Fruit fly (Drosophila melanogaster) whole organism, embryonic: ENCODE data around the gene CBP.

Experiments used
- Aef1 ChIP-seq: fragments of 200-800 bp; sonication (Bioruptor generic); IDR thresholded peaks from 3 replicates; pipeline ENCODE4 v1.3.6; 2022; ENCODE audit warnings: missing biosample characterization, missing genetic modification characterization
- Bteb2 ChIP-seq: fragments of 200-800 bp; sonication (Bioruptor generic); optimal IDR thresholded peaks from 2 replicates; lab custom pipeline; 2016; ENCODE audit warnings: missing biosample characterization, missing genetic modification characterization
- CG10543 ChIP-seq: fragments of 200-800 bp; sonication (Bioruptor generic); optimal IDR thresholded peaks from 3 replicates; lab custom pipeline; 2017; ENCODE audit warnings: missing biosample characterization, mild to moderate bottlenecking, missing genetic modification characterization, moderate library complexity
- CG11093 ChIP-seq: fragments of 200-800 bp; sonication (Bioruptor generic); IDR thresholded peaks from 3 replicates; pipeline ENCODE4 v1.3.6; 2022; ENCODE audit warnings: missing biosample characterization, missing genetic modification characterization
- CG12659 ChIP-seq: fragments of 200-800 bp; sonication (Bioruptor generic); optimal IDR thresholded peaks from 3 replicates; lab custom pipeline; 2017; ENCODE audit warnings: mild to moderate bottlenecking, missing biosample characterization, missing genetic modification reagents, missing genetic modification characterization
- CG13287 ChIP-seq: fragments of 200-800 bp; sonication (Bioruptor generic); IDR thresholded peaks from 2 replicates; pipeline ENCODE4 v1.3.6; 2022; ENCODE audit warnings: missing biosample characterization, missing genetic modification characterization; ENCODE audit not compliant: partially characterized antibody
- CG14014 ChIP-seq: fragments of 200-800 bp; sonication (Bioruptor generic); IDR thresholded peaks from 2 replicates; pipeline ENCODE4 v1.3.6; 2022; ENCODE audit warnings: missing biosample characterization, missing genetic modification characterization
- CG15011 ChIP-seq: fragments of 200-800 bp; sonication (Bioruptor generic); optimal IDR thresholded peaks from 3 replicates; lab custom pipeline; 2018; ENCODE audit warnings: missing biosample characterization, mild to moderate bottlenecking, missing genetic modification characterization
- CG15479 ChIP-seq: fragments of 200-800 bp; sonication (Bioruptor generic); optimal IDR thresholded peaks from 3 replicates; lab custom pipeline; 2019; ENCODE audit warnings: missing biosample characterization, mild to moderate bottlenecking, missing genetic modification characterization, moderate library complexity
- CG15696 ChIP-seq: fragments of 200-800 bp; sonication (Bioruptor generic); optimal IDR thresholded peaks from 2 replicates; lab custom pipeline; 2019; ENCODE audit warnings: missing biosample characterization, mild to moderate bottlenecking, missing genetic modification characterization, moderate library complexity
- CG17385 ChIP-seq: fragments of 200-800 bp; sonication (Bioruptor generic); optimal IDR thresholded peaks from 3 replicates; lab custom pipeline; 2018; ENCODE audit warnings: missing biosample characterization, mild to moderate bottlenecking, missing genetic modification characterization
- CG18476 ChIP-seq: fragments of 200-800 bp; sonication (Bioruptor generic); optimal IDR thresholded peaks from 2 replicates; lab custom pipeline; 2016; ENCODE audit warnings: missing biosample characterization, mild to moderate bottlenecking, missing genetic modification characterization
- CG2199 ChIP-seq: fragments of 200-800 bp; sonication (Bioruptor generic); IDR thresholded peaks from 3 replicates; pipeline ENCODE4 v1.3.6; 2022; ENCODE audit warnings: missing biosample characterization, missing genetic modification characterization
- CG2678 ChIP-seq: fragments of 200-800 bp; sonication (Bioruptor generic); optimal IDR thresholded peaks from 3 replicates; lab custom pipeline; 2019; ENCODE audit warnings: missing biosample characterization, mild to moderate bottlenecking, missing genetic modification characterization, moderate library complexity
- CG3407 ChIP-seq: fragments of 200-800 bp; sonication (Bioruptor generic); optimal IDR thresholded peaks from 2 replicates; lab custom pipeline; 2018; ENCODE audit warnings: missing biosample characterization, mild to moderate bottlenecking, missing genetic modification characterization
- CG3995 ChIP-seq: fragments of 200-800 bp; sonication (Bioruptor generic); optimal IDR thresholded peaks from 3 replicates; lab custom pipeline; 2016; ENCODE audit warnings: missing biosample characterization, missing genetic modification characterization
- CG4282 ChIP-seq: fragments of 200-800 bp; sonication (Bioruptor generic); optimal IDR thresholded peaks from 2 replicates; lab custom pipeline; 2016; ENCODE audit warnings: missing biosample characterization, missing genetic modification characterization
- CG4424 ChIP-seq: fragments of 200-800 bp; sonication (Bioruptor generic); optimal IDR thresholded peaks from 3 replicates; lab custom pipeline; 2016; ENCODE audit warnings: missing biosample characterization, missing genetic modification characterization
- CG6654 ChIP-seq: fragments of 200-800 bp; sonication (Bioruptor generic); optimal IDR thresholded peaks from 2 replicates; lab custom pipeline; 2017; ENCODE audit warnings: missing biosample characterization, mild to moderate bottlenecking, missing genetic modification characterization
- CG6683 ChIP-seq: fragments of 200-800 bp; sonication (Bioruptor generic); optimal IDR thresholded peaks from 2 replicates; lab custom pipeline; 2017; ENCODE audit warnings: missing biosample characterization, mild to moderate bottlenecking, missing genetic modification characterization, missing genetic modification reagents
- CG6765 ChIP-seq: fragments of 200-800 bp; sonication (Bioruptor generic); optimal IDR thresholded peaks from 3 replicates; lab custom pipeline; 2017; ENCODE audit warnings: missing biosample characterization, mild to moderate bottlenecking, missing genetic modification characterization
- CG6791 ChIP-seq: fragments of 200-800 bp; sonication (Bioruptor generic); IDR thresholded peaks from 3 replicates; pipeline ENCODE4 v1.3.6; 2022; ENCODE audit warnings: missing biosample characterization, missing genetic modification characterization; ENCODE audit not compliant: partially characterized antibody
- CG7556 ChIP-seq: fragments of 200-800 bp; sonication (Bioruptor generic); optimal IDR thresholded peaks from 2 replicates; lab custom pipeline; 2017; ENCODE audit warnings: missing biosample characterization, mild to moderate bottlenecking, missing genetic modification characterization
- CG8388 ChIP-seq: fragments of 200-800 bp; sonication (Bioruptor generic); optimal IDR thresholded peaks from 2 replicates; lab custom pipeline; 2019; ENCODE audit warnings: missing biosample characterization, mild to moderate bottlenecking, missing genetic modification characterization, moderate library complexity
- Chrac-16 ChIP-seq: fragments of 200-800 bp; sonication (Bioruptor generic); optimal IDR thresholded peaks from 3 replicates; lab custom pipeline; 2016; ENCODE audit warnings: missing biosample characterization, missing genetic modification characterization
- D19A ChIP-seq: fragments of 200-800 bp; optimal IDR thresholded peaks from 3 replicates; lab custom pipeline; 2019; ENCODE audit warnings: missing biosample characterization, mild to moderate bottlenecking, missing genetic modification characterization, moderate library complexity
- Drgx ChIP-seq: fragments of 200-800 bp; sonication (Bioruptor generic); IDR thresholded peaks from 2 replicates; pipeline ENCODE4 v1.3.6; 2022; ENCODE audit warnings: missing biosample characterization, missing genetic modification characterization
- Fer2 ChIP-seq: fragments of 200-800 bp; sonication (Bioruptor generic); optimal IDR thresholded peaks from 2 replicates; lab custom pipeline; 2018; ENCODE audit warnings: missing biosample characterization, mild to moderate bottlenecking, missing genetic modification characterization, moderate library complexity
- HLH54F ChIP-seq: fragments of 200-800 bp; sonication (Bioruptor generic); optimal IDR thresholded peaks from 3 replicates; lab custom pipeline; 2016; ENCODE audit warnings: missing biosample characterization, missing genetic modification characterization
- Hey ChIP-seq: fragments of 200-800 bp; sonication (Bioruptor generic); optimal IDR thresholded peaks from 3 replicates; lab custom pipeline; 2018; ENCODE audit warnings: missing biosample characterization, mild to moderate bottlenecking, missing genetic modification characterization
- MTF-1 ChIP-seq: fragments of 200-800 bp; sonication (Bioruptor generic); optimal IDR thresholded peaks from 2 replicates; lab custom pipeline; 2018; ENCODE audit warnings: missing biosample characterization, mild to moderate bottlenecking, missing genetic modification characterization, borderline replicate concordance
- NK7.1 ChIP-seq: fragments of 200-800 bp; sonication (Bioruptor generic); optimal IDR thresholded peaks from 3 replicates; lab custom pipeline; 2016; ENCODE audit warnings: missing biosample characterization, missing genetic modification characterization
- Oaz ChIP-seq: fragments of 200-800 bp; sonication (Bioruptor generic); IDR thresholded peaks from 2 replicates; pipeline ENCODE4 v1.3.6; 2022; ENCODE audit warnings: missing biosample characterization, missing genetic modification characterization
- PHDP ChIP-seq: fragments of 200-800 bp; sonication (Bioruptor generic); optimal IDR thresholded peaks from 3 replicates; lab custom pipeline; 2018; ENCODE audit warnings: missing biosample characterization, mild to moderate bottlenecking, missing genetic modification characterization, moderate library complexity
- Rx ChIP-seq: fragments of 200-800 bp; sonication (Bioruptor generic); IDR thresholded peaks from 2 replicates; pipeline ENCODE4 v1.3.6; 2022; ENCODE audit warnings: missing biosample characterization, missing genetic modification characterization
- Side ChIP-seq: fragments of 200-800 bp; sonication (Bioruptor generic); optimal IDR thresholded peaks from 2 replicates; lab custom pipeline; 2016; ENCODE audit warnings: missing biosample characterization, missing genetic modification characterization
- bab2 ChIP-seq: fragments of 200-800 bp; sonication (Bioruptor generic); optimal IDR thresholded peaks from 2 replicates; lab custom pipeline; 2016; ENCODE audit warnings: missing biosample characterization, missing genetic modification characterization
- btn ChIP-seq: fragments of 200-800 bp; sonication (Bioruptor generic); optimal IDR thresholded peaks from 2 replicates; lab custom pipeline; 2016; ENCODE audit warnings: missing biosample characterization, missing genetic modification characterization
- crc ChIP-seq: fragments of 200-800 bp; sonication (Bioruptor generic); optimal IDR thresholded peaks from 2 replicates; lab custom pipeline; 2016; ENCODE audit warnings: missing biosample characterization, missing genetic modification characterization
- crol ChIP-seq: fragments of 200-800 bp; sonication (Bioruptor generic); IDR thresholded peaks from 2 replicates; pipeline ENCODE4 v1.3.6; 2022; ENCODE audit warnings: missing biosample characterization, missing genetic modification characterization
- disco-r ChIP-seq: fragments of 200-800 bp; sonication (Bioruptor generic); optimal IDR thresholded peaks from 2 replicates; lab custom pipeline; 2016; ENCODE audit warnings: missing biosample characterization, missing genetic modification characterization
- esg ChIP-seq: fragments of 200-800 bp; sonication (Bioruptor generic); conservative IDR thresholded peaks from 2 replicates; pipeline ENCODE4 v1.3.6; 2022; ENCODE audit warnings: missing biosample characterization, missing genetic modification characterization
- eyg ChIP-seq: fragments of 200-800 bp; sonication (Bioruptor generic); optimal IDR thresholded peaks from 3 replicates; lab custom pipeline; 2016; ENCODE audit warnings: missing biosample characterization, missing genetic modification characterization
- kah ChIP-seq: fragments of 200-800 bp; sonication (Bioruptor generic); optimal IDR thresholded peaks from 2 replicates; lab custom pipeline; 2018; ENCODE audit warnings: missing biosample characterization, mild to moderate bottlenecking, missing genetic modification characterization
- p53 ChIP-seq: fragments of 200-800 bp; sonication (Bioruptor generic); optimal IDR thresholded peaks from 2 replicates; lab custom pipeline; 2016; ENCODE audit warnings: missing biosample characterization, missing genetic modification characterization
- ro ChIP-seq: fragments of 200-800 bp; sonication (Bioruptor generic); IDR thresholded peaks from 2 replicates; pipeline ENCODE4 v1.3.6; 2022; ENCODE audit warnings: missing biosample characterization, missing genetic modification characterization
- sug ChIP-seq: fragments of 200-800 bp; optimal IDR thresholded peaks from 2 replicates; lab custom pipeline; 2019; ENCODE audit warnings: missing biosample characterization, mild to moderate bottlenecking, missing genetic modification characterization, moderate library complexity
- tgo ChIP-seq: fragments of 200-800 bp; sonication (Bioruptor generic); IDR thresholded peaks from 3 replicates; pipeline ENCODE4 v1.3.6; 2022; ENCODE audit warnings: missing biosample characterization, missing genetic modification characterization
- tin ChIP-seq: fragments of 200-800 bp; sonication (Bioruptor generic); optimal IDR thresholded peaks from 3 replicates; lab custom pipeline; 2016; ENCODE audit warnings: missing biosample characterization, missing genetic modification characterization
- usp ChIP-seq: fragments of >200 bp; optimal IDR thresholded peaks from 2 replicates; lab custom pipeline; 2017; ENCODE audit warnings: missing biosample characterization, missing genetic modification characterization
- wek ChIP-seq: fragments of 200-800 bp; sonication (Bioruptor generic); optimal IDR thresholded peaks from 3 replicates; lab custom pipeline; 2018; ENCODE audit warnings: missing biosample characterization, mild to moderate bottlenecking, missing genetic modification characterization, moderate library complexity

CBP gene

DNA sequence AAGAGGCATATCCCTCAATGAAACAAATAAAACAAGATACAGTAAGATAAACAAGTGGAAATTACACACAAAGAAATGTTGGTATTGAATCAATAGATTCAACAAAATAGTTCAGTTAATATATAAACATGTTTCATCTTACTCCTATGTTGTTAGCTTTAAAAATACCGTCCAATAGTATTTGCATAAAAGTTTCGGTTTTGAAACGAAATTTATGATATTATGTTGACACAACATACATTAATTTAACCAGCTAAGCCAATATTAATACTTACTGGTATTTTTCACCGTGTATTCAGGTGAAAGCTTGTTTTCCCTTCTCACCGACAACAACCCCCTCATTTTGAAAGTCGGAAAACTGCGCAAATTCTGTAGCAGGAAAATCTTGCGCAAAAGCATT is 1.4 kb downstream of the CBP start (continued):
- TF ChIP-seq Drgx (GFP tag; lab: Robert Waterston, UW) (no peak), CG17385 (GFP tag; lab: Kevin White, UChicago) (peak; percentile 69), Chrac-16 (GFP tag; lab: Kevin White, UChicago) (peak; percentile 27), tin (peak; percentile 43), crc (peak; percentile 36), PHDP (peak; percentile 77), tgo (GFP tag; lab: Robert Waterston, UW) (peak; percentile 34; the same call in 1 of the 3 replicates), CG8388 (peak; percentile 60), MTF-1 (GFP tag; lab: Kevin White, UChicago) (peak; percentile 26), CG10543 (GFP tag; lab: Kevin White, UChicago) (peak; percentile 45), CG6654 (GFP tag; lab: Kevin White, UChicago) (no peak), HLH54F (GFP tag; lab: Kevin White, UChicago) (peak; percentile 20), p53 (peak; percentile 21), CG2199 (no peak), esg (peak; percentile 40; the same call in 1 of the 2 replicates), btn (GFP tag; lab: Kevin White, UChicago) (no peak), Rx (GFP tag; lab: Robert Waterston, UW) (no peak), CG3407 (GFP tag; lab: Kevin White, UChicago) (peak; percentile 33), CG2678 (tag; lab: Kevin White, UChicago) (peak; percentile 83), CG15696 (peak; percentile 37), usp (no peak), D19A (tag; lab: Kevin White, UChicago) (peak; percentile 58), CG4282 (GFP tag; lab: Kevin White, UChicago) (no peak), eyg (GFP tag; lab: Kevin White, UChicago) (peak; percentile 42), Oaz (0 out of 2 replicates have a peak, but pooled peaks have one; percentile 14), Bteb2 (peak; percentile 44), CG15479 (no peak), CG12659 (GFP tag; lab: Kevin White, UChicago) (peak; percentile 69), CG13287 (GFP tag; lab: Robert Waterston, UW) (no peak), CG4424 (GFP tag; lab: Kevin White, UChicago) (peak; percentile 57), CG11093 (GFP tag; lab: Robert Waterston, UW) (0 out of 3 replicates have a peak, but pooled peaks have one; percentile 35), wek (GFP tag; lab: Kevin White, UChicago) (peak; percentile 65), disco-r (GFP tag; lab: Kevin White, UChicago) (peak; percentile 62), NK7.1 (GFP tag; lab: Kevin White, UChicago) (peak; percentile 47), kah (GFP tag; lab: Kevin White, UChicago) (peak; percentile 37), sug (tag; lab: Kevin White, UChicago) (peak; percentile 42), Hey (tag; lab: Kevin White, UChicago) (peak; percentile 3), CG6683 (GFP tag; lab: Kevin White, UChicago) (peak; percentile 52), crol (GFP tag; lab: Robert Waterston, UW) (no peak), CG18476 (GFP tag; lab: Kevin White, UChicago) (peak; percentile 46), CG6765 (GFP tag; lab: Kevin White, UChicago) (peak; percentile 67), CG7556 (GFP tag; lab: Kevin White, UChicago) (peak; percentile 71), ro (GFP tag; lab: Robert Waterston, UW) (no peak), CG14014 (no peak), Fer2 (tag; lab: Kevin White, UChicago) (peak; percentile 53), Side (GFP tag; lab: Kevin White, UChicago) (peak; percentile 50), Aef1 (GFP tag; lab: Robert Waterston, UW) (no peak), CG15011 (peak; percentile 35), CG3995 (GFP tag; lab: Kevin White, UChicago) (no peak), CG6791 (GFP tag; lab: Robert Waterston, UW) (no peak), bab2 (GFP tag; lab: Kevin White, UChicago) (peak; percentile 62)
